Worm (Caenorhabditis elegans) whole organism, mixed stage, embryonic: ENCODE results near the gene xtr-2.

ENCODE experiments used
- blmp-1 ChIP-seq: fragments of 150-350 bp; optimal IDR thresholded peaks from 2 replicates; lab custom pipeline; 2014; ENCODE audit warnings: missing biosample characterization, missing genetic modification characterization
- mab-5 ChIP-seq: fragments of 150-350 bp; optimal IDR thresholded peaks from 2 replicates; lab custom pipeline; 2014; ENCODE audit warnings: missing biosample characterization, missing genetic modification characterization
- mep-1 ChIP-seq: fragments of 150-350 bp; optimal IDR thresholded peaks from 2 replicates; lab custom pipeline; 2017; ENCODE audit warnings: missing biosample characterization, missing genetic modification reagents, missing genetic modification characterization, inconsistent platforms
- nhr-237 ChIP-seq: fragments of 150-350 bp; optimal IDR thresholded peaks from 2 replicates; lab custom pipeline; 2014; ENCODE audit warnings: missing biosample characterization, missing genetic modification characterization
- nhr-28 ChIP-seq: fragments of 150-350 bp; optimal IDR thresholded peaks from 2 replicates; lab custom pipeline; 2014; ENCODE audit warnings: missing biosample characterization, missing genetic modification characterization
- nhr-76 ChIP-seq: sonication (generic microtip); optimal IDR thresholded peaks from 2 replicates; lab custom pipeline; 2017; ENCODE audit warnings: missing biosample characterization, missing genetic modification characterization
- unc-120 ChIP-seq: sonication (generic microtip); optimal IDR thresholded peaks from 2 replicates; lab custom pipeline; 2017; ENCODE audit warnings: missing genetic modification characterization, missing compliant biosample characterization; ENCODE audit not compliant: poor library complexity, severe bottlenecking
- unc-39 ChIP-seq: fragments of 150-350 bp; optimal IDR thresholded peaks from 2 replicates; lab custom pipeline; 2014; ENCODE audit warnings: missing biosample characterization, missing genetic modification characterization
- zip-8 ChIP-seq: fragments of 150-350 bp; optimal IDR thresholded peaks from 2 replicates; lab custom pipeline; 2014; ENCODE audit warnings: missing biosample characterization, missing genetic modification characterization
- ztf-11 ChIP-seq: fragments of 150-350 bp; optimal IDR thresholded peaks from 2 replicates; lab custom pipeline; 2014; ENCODE audit warnings: missing biosample characterization, missing genetic modification characterization

ce11 chrX:12321357-12321756 is 6.0 kb downstream of the xtr-2 start, which contains the start of gene F17A2.13:
- TF ChIP-seq mab-5 (tag; lab: Kevin White, UChicago) (no peak), mep-1 (tag; lab: Kevin White, UChicago) (no peak), nhr-28 (tag; lab: Kevin White, UChicago) (no peak), nhr-76 (no peak), nhr-237 (tag; lab: Kevin White, UChicago) (no peak), ztf-11 (tag; lab: Kevin White, UChicago) (no peak), zip-8 (tag; lab: Kevin White, UChicago) (no peak), unc-39 (tag; lab: Kevin White, UChicago) (no peak), unc-120 (no peak), blmp-1 (no peak)
